Fruit fly (Drosophila melanogaster): Measurements from ENCODE around the gene Pits.

- TF ChIP-seq CG34367 (tag; optimal IDR thresholded peaks at IDR 0.05) (no peak), CG32121 (GFP tag; IDR thresholded peaks at IDR 0.05) (no peak), fd96Ca (GFP tag; IDR thresholded peaks at IDR 0.05) (no peak), CG13204 (GFP tag; optimal IDR thresholded peaks at IDR 0.05) (no peak), EcR (GFP tag; optimal IDR thresholded peaks at IDR 0.05) (no peak), CG9948 (tag; optimal IDR thresholded peaks at IDR 0.05) (no peak), CG8159 (tag; optimal IDR thresholded peaks at IDR 0.05) (no peak), Ets98B (GFP tag; IDR thresholded peaks at IDR 0.05) (no peak), CG14655 (GFP tag; optimal IDR thresholded peaks at IDR 0.05) (no peak), CG15710 (tag; optimal IDR thresholded peaks at IDR 0.05) (no peak), Snoo (tag; optimal IDR thresholded peaks at IDR 0.05) (no peak), CG8301 (tag; optimal IDR thresholded peaks at IDR 0.05) (no peak), CG4496 (GFP tag; IDR thresholded peaks at IDR 0.05) (no peak), CG10348 (GFP tag; IDR thresholded peaks at IDR 0.05) (no peak)
Measured at dm6 chrX:12621640-12622039, 38.6 kb upstream of the Pits start.
